Fruit fly (Drosophila melanogaster) ovary, adult (tissue): ENCODE results near the gene Bacc.

Experiments used
- CG17801 ChIP-seq: fragments of 200-800 bp; optimal IDR thresholded peaks from 2 replicates; lab custom pipeline; 2019; ENCODE audit warnings: missing biosample characterization, mild to moderate bottlenecking, missing genetic modification characterization, moderate library complexity; ENCODE audit not compliant: partially characterized antibody

Bacc gene

dm6 chr2L:2765659-2766373 lies 13.6 kb downstream of the Bacc start, which contains the start of the genes Snx21 and aph-1:
TSS of gene Snx21 (minus strand) at chr2L:2765665.
TSS of gene aph-1 (plus strand) at chr2L:2766233.
- peak; percentile 93 for TF ChIP-seq CG17801 (GFP tag; lab: Kevin White, UChicago)

- peak; percentile 28 for TF ChIP-seq CG17801 (GFP tag; lab: Kevin White, UChicago)
Observed at dm6 chr2L:2767627-2768026, 15.4 kb downstream of the Bacc start, which contains the start of the genes Taf10b and Taf10. TSS of gene Taf10b (minus strand) at chr2L:2767845. TSS of gene Taf10 (plus strand) at chr2L:2767890.

dm6 chr2L:2769476-2770185 lies 17.4 kb downstream of the Bacc start, which contains the start of the genes colt and HINT1:
TSS of gene colt (minus strand) at chr2L:2770069.
TSS of gene HINT1 (plus strand) at chr2L:2770135.
- TF ChIP-seq CG17801 (GFP tag; lab: Kevin White, UChicago) = peak; percentile 55

- no peak for TF ChIP-seq CG17801 (GFP tag; lab: Kevin White, UChicago)
Observed at dm6 chr2L:2771676-2772075, 19.4 kb downstream of the Bacc start, which contains the start of gene CG15399. TSS of gene CG15399 (minus strand) at chr2L:2771776.

- TF ChIP-seq CG17801 (GFP tag; lab: Kevin White, UChicago) = no peak
Observed at dm6 chr2L:2782790-2783189, 30.5 kb downstream of the Bacc start.

dm6 chr2L:2797186-2797585 lies 44.9 kb downstream of the Bacc start:
- no peak for TF ChIP-seq CG17801 (GFP tag; lab: Kevin White, UChicago)

dm6 chr2L:2799909-2800478 lies 47.7 kb downstream of the Bacc start, which contains the start of gene Syt1:
TSS of gene Syt1 (minus strand) at chr2L:2799979.
- TF ChIP-seq CG17801 (GFP tag; lab: Kevin White, UChicago) = no peak

dm6 chr2L:2800956-2801776 lies 48.9 kb downstream of the Bacc start:
- TF ChIP-seq CG17801 (GFP tag; lab: Kevin White, UChicago) = no peak

- TF ChIP-seq CG17801 (GFP tag; lab: Kevin White, UChicago) = no peak
Observed at dm6 chr2L:2802527-2802926, 50.3 kb downstream of the Bacc start.

dm6 chr2L:2804634-2805311 lies 52.5 kb downstream of the Bacc start, which contains the start of gene daw:
TSS of gene daw (plus strand) at chr2L:2805261.
- TF ChIP-seq CG17801 (GFP tag; lab: Kevin White, UChicago) = no peak

- TF ChIP-seq CG17801 (GFP tag; lab: Kevin White, UChicago) = no peak
Observed at dm6 chr2L:2806190-2806763, 54.0 kb downstream of the Bacc start.
